Fruit fly (Drosophila melanogaster): Measurements from ENCODE around the gene pasha.
A peak's percentile ranks its signal among the peaks of the same experiment; 100 is the strongest.

dm6 chr3R:31588374-31588773, 29.4 kb upstream of the pasha start, which contains the start of gene CG1635:
- TF ChIP-seq CG14711 (tag; optimal IDR thresholded peaks at IDR 0.05) (peak; percentile 99), ovo (GFP tag; optimal IDR thresholded peaks at IDR 0.05) (peak; percentile 97), pad (GFP tag; optimal IDR thresholded peaks at IDR 0.05) (peak; percentile 95), CG33017 (tag; optimal IDR thresholded peaks at IDR 0.05) (peak; percentile 100), Clk (GFP tag; optimal IDR thresholded peaks at IDR 0.05) (peak; percentile 99)

Data from whole organism, adult.